Fruit fly (Drosophila melanogaster): ENCODE data around the gene Abp1.

The Abp1 gene

DNA sequence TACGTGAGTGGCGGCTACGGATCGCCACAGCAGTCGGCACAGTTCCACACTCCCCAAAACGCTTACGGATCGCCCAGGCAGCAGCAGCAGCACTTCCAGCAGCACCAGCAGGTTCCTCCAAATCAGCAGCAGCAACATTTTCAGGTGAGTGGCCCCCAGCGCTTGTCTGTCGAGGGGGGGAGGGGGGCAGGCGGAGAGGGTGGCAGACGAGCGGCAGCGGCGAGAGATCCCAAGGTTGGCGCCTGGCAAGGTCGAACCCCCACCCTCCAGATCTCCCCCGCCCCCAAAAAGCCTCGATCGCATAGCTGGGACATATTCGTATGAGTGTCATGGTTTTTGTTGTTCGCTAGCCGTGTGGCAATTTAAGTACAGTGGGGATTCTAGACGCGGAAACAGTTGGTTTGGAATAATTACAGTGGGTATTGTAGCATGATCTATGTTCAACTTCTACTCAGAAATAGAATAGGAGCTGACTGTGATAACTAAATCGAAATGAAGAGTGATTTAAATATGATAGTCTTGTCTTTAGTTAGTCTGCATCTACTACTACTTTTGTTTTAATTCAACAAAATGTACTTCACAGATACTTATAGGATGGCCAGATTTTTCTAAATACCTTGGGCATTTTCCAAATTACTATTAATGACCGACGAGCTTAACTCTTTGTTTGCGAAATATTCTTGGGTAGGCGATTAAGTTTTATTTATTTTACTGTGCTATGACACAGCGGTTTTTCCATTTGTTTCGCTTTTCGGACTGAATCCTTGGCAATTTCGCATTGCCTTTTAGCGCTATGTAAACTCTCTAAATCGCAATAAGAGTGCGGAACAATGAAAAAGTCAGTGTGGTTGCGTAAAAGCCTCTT lies 7.5 kb downstream of the Abp1 start (continued):
- TF ChIP-seq lmd (GFP tag; IDR thresholded peaks at IDR 0.05) (peak; percentile 55), CG8290 (GFP tag; optimal IDR thresholded peaks at IDR 0.05) (no peak), CG8290 (tag; optimal IDR thresholded peaks at IDR 0.05) (peak in 1 of 2 experiments; percentile 58), Ada2b (GFP tag; IDR thresholded peaks at IDR 0.05) (0 out of 2 replicates have a peak, but pooled peaks have one; percentile 15), CG10543 (GFP tag; optimal IDR thresholded peaks at IDR 0.05) (peak; percentile 67), cad (GFP tag; optimal IDR thresholded peaks at IDR 0.05) (no peak), CG10147 (GFP tag; optimal IDR thresholded peaks at IDR 0.05) (peak; percentile 28), E2f1 (GFP tag; IDR thresholded peaks at IDR 0.05) (0 out of 2 replicates have a peak, but pooled peaks have one; percentile 18)

DNA sequence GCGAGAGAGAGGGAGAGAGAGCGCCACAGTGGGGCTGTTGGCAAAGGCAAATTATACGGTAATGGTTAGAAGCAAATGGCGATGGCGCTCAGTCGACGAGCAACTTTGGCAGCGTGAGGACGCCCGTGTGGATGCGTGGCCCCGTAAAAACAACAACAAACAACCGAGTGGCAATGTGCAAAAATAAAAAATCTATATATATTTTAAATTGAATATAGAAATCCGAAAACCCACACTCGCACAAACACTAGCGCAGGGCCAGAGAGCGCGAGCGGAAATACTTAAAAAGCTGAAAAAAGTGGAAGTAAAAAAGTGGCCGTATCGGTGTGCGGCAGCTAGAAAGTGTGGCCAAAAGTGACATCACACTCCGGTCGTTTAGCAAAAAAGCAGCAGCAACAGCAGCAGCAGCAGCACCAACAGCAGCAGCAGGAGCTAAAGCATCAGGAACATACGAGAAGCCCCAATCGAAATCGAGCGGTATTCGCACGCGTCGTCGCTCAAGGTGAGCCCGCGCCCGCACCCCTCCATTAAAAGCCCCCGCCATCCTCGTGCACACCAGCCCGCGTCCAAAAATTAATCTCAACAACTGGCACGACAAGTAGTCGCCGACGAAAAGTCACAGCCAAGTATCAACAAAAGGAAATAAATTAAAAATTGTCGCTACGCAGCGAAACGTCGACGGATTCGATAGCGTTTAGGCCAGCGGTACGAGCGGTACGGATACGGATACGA lies 8.5 kb downstream of the Abp1 start, which contains the start of gene stv:
Gene stv (plus strand): TSS at position 89 of the 732 bp plus-strand sequence.
- TF ChIP-seq wdn (GFP tag; IDR thresholded peaks at IDR 0.05) (no peak), CG11247 (GFP tag; IDR thresholded peaks at IDR 0.05) (no peak), CG15514 (GFP tag; optimal IDR thresholded peaks at IDR 0.05) (peak; percentile 2), NFAT (GFP tag; IDR thresholded peaks at IDR 0.05) (peak; percentile 56; the same call in 1 of the 2 replicates), CG42726 (GFP tag; IDR thresholded peaks at IDR 0.05; ENCODE audit: partially characterized antibody) (peak; percentile 46; the same call in 1 of the 2 replicates), CG18599 (GFP tag; optimal IDR thresholded peaks at IDR 0.05) (peak; percentile 39), crol (GFP tag; IDR thresholded peaks at IDR 0.05) (peak; percentile 70), Dp (GFP tag; optimal IDR thresholded peaks at IDR 0.05) (no peak), CG11696 (GFP tag; IDR thresholded peaks at IDR 0.05) (peak; percentile 55; the same call in 1 of the 2 replicates), aop (GFP tag; IDR thresholded peaks at IDR 0.05) (no peak), ftz-f1 (GFP tag; optimal IDR thresholded peaks at IDR 0.05) (peak; percentile 28), HHEX (GFP tag; optimal IDR thresholded peaks at IDR 0.05) (peak; percentile 12), mirr (GFP tag; optimal IDR thresholded peaks at IDR 0.05) (peak; percentile 11), sc (optimal IDR thresholded peaks at IDR 0.05) (no peak), sc (GFP tag; optimal IDR thresholded peaks at IDR 0.05) (no peak), MESR4 (GFP tag; optimal IDR thresholded peaks at IDR 0.05) (no peak), sens (GFP tag) (no peak), hkb (optimal IDR thresholded peaks at IDR 0.05) (no peak), hkb (GFP tag; IDR thresholded peaks at IDR 0.05) (peak; percentile 42), CG34376 (GFP tag; optimal IDR thresholded peaks at IDR 0.05) (peak; percentile 10), bbx (GFP tag; IDR thresholded peaks at IDR 0.05; ENCODE audit: partially characterized antibody) (0 out of 2 replicates have a peak, but pooled peaks have one; percentile 47), inv (GFP tag; IDR thresholded peaks at IDR 0.05; ENCODE audit: partially characterized antibody) (peak; percentile 6; the same call in 1 of the 2 replicates), CG10543 (GFP tag; optimal IDR thresholded peaks at IDR 0.05) (peak; percentile 57), so (GFP tag; IDR thresholded peaks at IDR 0.05) (peak; percentile 6; the same call in 1 of the 3 replicates), Gug (GFP tag; IDR thresholded peaks at IDR 0.05) (peak; percentile 28; the same call in 1 of the 4 replicates), otp (GFP tag; IDR thresholded peaks at IDR 0.05) (0 out of 3 replicates have a peak, but pooled peaks have one; percentile 41), CG10431 (GFP tag; optimal IDR thresholded peaks at IDR 0.05) (peak; percentile 8), CoRest (tag; optimal IDR thresholded peaks at IDR 0.05) (no peak), Dbx (GFP tag; IDR thresholded peaks at IDR 0.05) (peak; percentile 29; the same call in 2 of the 3 replicates), CG32767 (GFP tag; IDR thresholded peaks at IDR 0.05) (0 out of 2 replicates have a peak, but pooled peaks have one; percentile 10), shn (GFP tag; optimal IDR thresholded peaks at IDR 0.05) (no peak), jigr1 (GFP tag; IDR thresholded peaks at IDR 0.05) (no peak), CG10321 (GFP tag; IDR thresholded peaks at IDR 0.05) (peak; percentile 29; the same call in 1 of the 2 replicates), stc (GFP tag; IDR thresholded peaks at IDR 0.05) (0 out of 2 replicates have a peak, but pooled peaks have one; percentile 35), CG31224 (GFP tag; IDR thresholded peaks at IDR 0.05) (no peak), Atf6 (GFP tag; IDR thresholded peaks at IDR 0.05) (peak; percentile 7; the same call in 1 of the 2 replicates), Aef1 (GFP tag; IDR thresholded peaks at IDR 0.05) (peak; percentile 66), Hey (tag; optimal IDR thresholded peaks at IDR 0.05) (peak; percentile 52), CG6175 (GFP tag; IDR thresholded peaks at IDR 0.05) (0 out of 3 replicates have a peak, but pooled peaks have one; percentile 28)

Data from whole organism, embryonic.